Worm (Caenorhabditis elegans) whole organism, mixed stage, embryonic: ENCODE data around the gene klp-12.

Experiments used
- ham-2 ChIP-seq: fragments of 200-800 bp; sonication (Bioruptor generic); optimal IDR thresholded peaks from 2 replicates; lab custom pipeline; 2018; ENCODE audit warnings: mild to moderate bottlenecking, missing genetic modification characterization, missing compliant biosample characterization
- lin-13 ChIP-seq: fragments of 150-350 bp; optimal IDR thresholded peaks from 2 replicates; lab custom pipeline; 2014; ENCODE audit warnings: missing biosample characterization, missing genetic modification characterization
- lsy-2 ChIP-seq: fragments of 150-350 bp; optimal IDR thresholded peaks from 2 replicates; lab custom pipeline; 2014; ENCODE audit warnings: missing biosample characterization, missing genetic modification characterization
- mab-5 ChIP-seq: fragments of 150-350 bp; optimal IDR thresholded peaks from 2 replicates; lab custom pipeline; 2014; ENCODE audit warnings: missing biosample characterization, missing genetic modification characterization
- mep-1 ChIP-seq: fragments of 150-350 bp; optimal IDR thresholded peaks from 2 replicates; lab custom pipeline; 2017; ENCODE audit warnings: missing biosample characterization, missing genetic modification reagents, missing genetic modification characterization, inconsistent platforms
- mls-2 ChIP-seq: sonication (generic microtip); optimal IDR thresholded peaks from 2 replicates; lab custom pipeline; 2016; ENCODE audit warnings: mild to moderate bottlenecking, missing genetic modification characterization, moderate library complexity, missing compliant biosample characterization
- nhr-12 ChIP-seq: fragments of 150-350 bp; optimal IDR thresholded peaks from 2 replicates; lab custom pipeline; 2014; ENCODE audit warnings: missing biosample characterization, missing genetic modification characterization
- nhr-237 ChIP-seq: fragments of 150-350 bp; optimal IDR thresholded peaks from 2 replicates; lab custom pipeline; 2014; ENCODE audit warnings: missing biosample characterization, missing genetic modification characterization
- nhr-76 ChIP-seq: sonication (generic microtip); optimal IDR thresholded peaks from 2 replicates; lab custom pipeline; 2017; ENCODE audit warnings: missing biosample characterization, missing genetic modification characterization
- pha-4 ChIP-seq: fragments of 150-350 bp; optimal IDR thresholded peaks from 2 replicates; lab custom pipeline; 2018; ENCODE audit warnings: missing biosample characterization, missing genetic modification reagents, missing genetic modification characterization
- snpc-4 ChIP-seq: fragments of 150-350 bp; optimal IDR thresholded peaks from 2 replicates; lab custom pipeline; 2014; ENCODE audit warnings: missing biosample characterization, missing genetic modification characterization
- ztf-11 ChIP-seq: fragments of 150-350 bp; optimal IDR thresholded peaks from 2 replicates; lab custom pipeline; 2014; ENCODE audit warnings: missing biosample characterization, missing genetic modification characterization

DNA sequence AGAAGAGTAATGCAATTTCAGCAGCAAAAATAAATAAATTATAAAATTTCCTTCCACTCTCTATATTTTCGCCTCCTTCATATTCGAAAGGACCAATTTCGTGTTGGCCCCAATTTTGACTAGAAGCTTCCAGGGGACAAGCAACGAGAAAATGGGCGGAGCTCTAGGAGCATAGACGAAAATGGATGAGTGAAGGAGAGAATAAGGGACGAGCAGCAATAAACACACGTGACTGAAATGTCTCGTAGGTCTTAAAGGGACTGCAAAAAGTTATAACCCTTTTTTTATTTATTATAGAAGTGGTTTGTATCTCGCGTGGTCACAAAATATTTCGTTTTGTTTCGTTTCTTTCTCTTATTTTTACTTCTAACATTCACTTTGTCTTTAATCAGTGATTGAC is 9.9 kb downstream of the klp-12 start:
- TF ChIP-seq pha-4 (tag; lab: Kevin White, UChicago) (no peak), snpc-4 (tag; lab: Kevin White, UChicago) (no peak), ham-2 (GFP tag; lab: Kevin White, UChicago) (no peak), nhr-237 (tag; lab: Kevin White, UChicago) (no peak), ztf-11 (tag; lab: Kevin White, UChicago) (no peak), nhr-12 (tag; lab: Kevin White, UChicago) (no peak), mep-1 (tag; lab: Kevin White, UChicago) (no peak), nhr-76 (tag; lab: Kevin White, UChicago) (no peak), lsy-2 (tag; lab: Kevin White, UChicago) (no peak), mls-2 (tag; lab: Kevin White, UChicago) (no peak), lin-13 (tag; lab: Kevin White, UChicago) (no peak), mab-5 (tag; lab: Kevin White, UChicago) (no peak)
